Worm (Caenorhabditis elegans) whole organism, L1 larva: ENCODE data around the gene trap-4.

Source experiments
- C16A3.4 ChIP-seq: fragments of 150-350 bp; optimal IDR thresholded peaks from 2 replicates; lab custom pipeline; 2014; ENCODE audit warnings: missing biosample characterization, missing genetic modification characterization
- F16B12.6 ChIP-seq: fragments of 150-350 bp; optimal IDR thresholded peaks from 2 replicates; lab custom pipeline; 2014; ENCODE audit warnings: missing biosample characterization, missing genetic modification characterization
- aly-2 ChIP-seq: fragments of 150-350 bp; optimal IDR thresholded peaks from 2 replicates; lab custom pipeline; 2014; ENCODE audit warnings: missing biosample characterization, missing genetic modification characterization
- ama-1 ChIP-seq: fragments of 150-350 bp; optimal IDR thresholded peaks from 2 replicates; lab custom pipeline; 2014
- blmp-1 ChIP-seq: fragments of 150-350 bp; optimal IDR thresholded peaks from 2 replicates; lab custom pipeline; 2014; ENCODE audit warnings: missing biosample characterization, missing genetic modification characterization
- dpl-1 ChIP-seq, 3 experiments: fragments of 150-350 bp in 2 of 3; sonication (generic microtip) in 1 of 3; optimal IDR thresholded peaks; 2 replicates each; lab custom pipeline; 2014 to 2017; ENCODE audit warnings: missing biosample characterization in 3 of 3, missing genetic modification characterization in 3 of 3, missing genetic modification reagents in 3 of 3
- dsc-1 ChIP-seq: sonication (generic microtip); optimal IDR thresholded peaks from 2 replicates; lab custom pipeline; 2016; ENCODE audit warnings: mild to moderate bottlenecking, missing genetic modification characterization, missing compliant biosample characterization
- efl-1 ChIP-seq, 4 experiments: fragments of 150-350 bp; optimal IDR thresholded peaks in 3 of 4; peaks in 1 of 4; 1 replicate in 1 of 4; 2 replicates in 3 of 4; lab custom pipeline; 2014; ENCODE audit warnings: missing biosample characterization in 2 of 4, missing genetic modification characterization in 2 of 4, missing genetic modification reagents in 2 of 4
- egl-13 ChIP-seq: sonication (generic microtip); optimal IDR thresholded peaks from 2 replicates; lab custom pipeline; 2016; ENCODE audit warnings: missing genotype, missing genetic modification reagents, missing genetic modification characterization, missing compliant biosample characterization
- elt-3 ChIP-seq, 6 experiments: fragments of 150-350 bp in 1 of 6; sonication (generic microtip); optimal IDR thresholded peaks; 2 replicates each; lab custom pipeline; 2017 to 2018; ENCODE audit warnings: missing biosample characterization in 6 of 6, missing genetic modification characterization in 6 of 6, inconsistent platforms in 1 of 6
- fkh-4 ChIP-seq: sonication (generic microtip); optimal IDR thresholded peaks from 2 replicates; lab custom pipeline; 2016; ENCODE audit warnings: missing compliant biosample characterization, missing genetic modification characterization, borderline replicate concordance
- fkh-8 ChIP-seq: sonication (generic microtip); optimal IDR thresholded peaks from 2 replicates; lab custom pipeline; 2016; ENCODE audit warnings: mild to moderate bottlenecking, missing genetic modification characterization, missing compliant biosample characterization
- hpl-2 ChIP-seq: fragments of 150-350 bp; optimal IDR thresholded peaks from 2 replicates; lab custom pipeline; 2014; ENCODE audit warnings: missing biosample characterization, missing genetic modification reagents, missing genetic modification characterization
- irx-1 ChIP-seq: sonication (generic microtip); optimal IDR thresholded peaks from 2 replicates; lab custom pipeline; 2016; ENCODE audit warnings: missing genetic modification characterization, missing compliant biosample characterization
- jun-1 ChIP-seq: fragments of 150-350 bp; optimal IDR thresholded peaks from 2 replicates; lab custom pipeline; 2014; ENCODE audit warnings: missing biosample characterization, missing genetic modification reagents, missing genetic modification characterization
- lin-13 ChIP-seq: fragments of 150-350 bp; optimal IDR thresholded peaks from 2 replicates; lab custom pipeline; 2014; ENCODE audit warnings: missing biosample characterization, missing genetic modification reagents, missing genetic modification characterization
- lin-15B ChIP-seq: fragments of 150-350 bp; sonication (generic microtip); optimal IDR thresholded peaks from 3 replicates; lab custom pipeline; 2014; ENCODE audit warnings: missing biosample characterization, missing genetic modification characterization
- lin-35 ChIP-seq, 2 experiments: fragments of 150-350 bp; optimal IDR thresholded peaks; 2 replicates each; lab custom pipeline; 2014; ENCODE audit warnings: missing biosample characterization in 2 of 2, missing genetic modification characterization in 2 of 2, missing genetic modification reagents in 2 of 2
- lir-3 ChIP-seq: sonication (generic microtip); optimal IDR thresholded peaks from 2 replicates; lab custom pipeline; 2016; ENCODE audit warnings: mild to moderate bottlenecking, missing genetic modification characterization, moderate library complexity, missing compliant biosample characterization; ENCODE audit not compliant: poor library complexity
- lsy-2 ChIP-seq, 2 experiments: fragments of 150-350 bp; optimal IDR thresholded peaks; 2 replicates each; lab custom pipeline; 2014; ENCODE audit warnings: missing biosample characterization in 2 of 2, missing genetic modification characterization in 2 of 2
- mdl-1 ChIP-seq, 2 experiments: fragments of 150-350 bp; optimal IDR thresholded peaks; 2 replicates each; lab custom pipeline; 2014 to 2017; ENCODE audit warnings: missing biosample characterization in 2 of 2, missing genetic modification characterization in 2 of 2, inconsistent platforms in 1 of 2
- nhr-11 ChIP-seq: fragments of 150-350 bp; optimal IDR thresholded peaks from 2 replicates; lab custom pipeline; 2014; ENCODE audit warnings: missing biosample characterization, missing genetic modification characterization
- nhr-19 ChIP-seq: fragments of 200-800 bp; sonication (Bioruptor generic); conservative IDR thresholded peaks from 2 replicates; pipeline ENCODE4 v1.3.6; 2022; ENCODE audit warnings: missing genetic modification characterization, missing compliant biosample characterization
- nhr-28 ChIP-seq: fragments of 150-350 bp; optimal IDR thresholded peaks from 2 replicates; lab custom pipeline; 2014; ENCODE audit warnings: missing biosample characterization, missing genetic modification characterization
- nhr-47 ChIP-seq: sonication (generic microtip); optimal IDR thresholded peaks from 2 replicates; lab custom pipeline; 2016; ENCODE audit warnings: mild to moderate bottlenecking, missing genetic modification characterization, moderate library complexity, missing compliant biosample characterization
- nhr-76 ChIP-seq: sonication (generic microtip); optimal IDR thresholded peaks from 2 replicates; lab custom pipeline; 2017; ENCODE audit warnings: missing biosample characterization, missing genetic modification characterization
- nhr-77 ChIP-seq: fragments of 150-350 bp; optimal IDR thresholded peaks from 2 replicates; lab custom pipeline; 2014; ENCODE audit warnings: missing biosample characterization, missing genetic modification characterization
- nhr-84 ChIP-seq: sonication (generic microtip); optimal IDR thresholded peaks from 2 replicates; lab custom pipeline; 2017; ENCODE audit warnings: missing biosample characterization, missing genetic modification characterization
- nhr-85 ChIP-seq: sonication (generic microtip); peaks from one replicate; lab custom pipeline; 2016; ENCODE audit warnings: missing genetic modification characterization, inconsistent platforms, missing compliant biosample characterization
- nhr-90 ChIP-seq: sonication (generic microtip); optimal IDR thresholded peaks from 2 replicates; lab custom pipeline; 2016; ENCODE audit warnings: mild to moderate bottlenecking, missing genetic modification characterization, missing compliant biosample characterization; ENCODE audit not compliant: poor library complexity
- pax-3 ChIP-seq: fragments of 200-800 bp; sonication (Bioruptor generic); optimal IDR thresholded peaks from 2 replicates; lab custom pipeline; 2018; ENCODE audit warnings: mild to moderate bottlenecking, missing genetic modification characterization, moderate library complexity, missing compliant biosample characterization
- rnt-1 ChIP-seq: sonication (generic microtip); optimal IDR thresholded peaks from 2 replicates; lab custom pipeline; 2016; ENCODE audit warnings: mild to moderate bottlenecking, missing genetic modification characterization, moderate library complexity, missing compliant biosample characterization
- skn-1 ChIP-seq: fragments of 150-350 bp; optimal IDR thresholded peaks from 2 replicates; lab custom pipeline; 2014; ENCODE audit warnings: missing biosample characterization, missing genetic modification characterization
- sox-4 ChIP-seq: sonication (generic microtip); optimal IDR thresholded peaks from 2 replicates; lab custom pipeline; 2016; ENCODE audit warnings: missing genetic modification characterization, missing compliant biosample characterization
- tbx-2 ChIP-seq: sonication (generic microtip); optimal IDR thresholded peaks from 2 replicates; lab custom pipeline; 2016; ENCODE audit warnings: missing genetic modification characterization, missing compliant biosample characterization
- tlp-1 ChIP-seq: fragments of 150-350 bp; optimal IDR thresholded peaks from 2 replicates; lab custom pipeline; 2014; ENCODE audit warnings: missing biosample characterization, missing genetic modification characterization
- unc-86 ChIP-seq: sonication (generic microtip); optimal IDR thresholded peaks from 2 replicates; lab custom pipeline; 2016; ENCODE audit warnings: missing genetic modification characterization, missing compliant biosample characterization
- vab-15 ChIP-seq: sonication (generic microtip); optimal IDR thresholded peaks from 2 replicates; lab custom pipeline; 2017; ENCODE audit warnings: missing genotype, mild to moderate bottlenecking, missing genetic modification characterization, missing compliant biosample characterization
- xbp-1 ChIP-seq: sonication (generic microtip); optimal IDR thresholded peaks from 2 replicates; lab custom pipeline; 2016; ENCODE audit warnings: missing genetic modification characterization, missing compliant biosample characterization
- zag-1 ChIP-seq: fragments of 150-350 bp; optimal IDR thresholded peaks from 2 replicates; lab custom pipeline; 2014; ENCODE audit warnings: missing biosample characterization, missing genetic modification characterization
- zip-4 ChIP-seq: fragments of 200-800 bp; sonication (Bioruptor generic); optimal IDR thresholded peaks from 2 replicates; lab custom pipeline; 2018; ENCODE audit warnings: mild to moderate bottlenecking, missing genetic modification characterization, moderate library complexity, missing compliant biosample characterization
- ztf-11 ChIP-seq, 2 experiments: sonication (generic microtip); optimal IDR thresholded peaks; 2 replicates each; lab custom pipeline; 2016 to 2017; ENCODE audit warnings: missing genetic modification characterization in 2 of 2, missing biosample characterization in 1 of 2, missing compliant biosample characterization in 1 of 2
- ztf-4 ChIP-seq: fragments of 150-350 bp; optimal IDR thresholded peaks from 2 replicates; lab custom pipeline; 2014; ENCODE audit warnings: missing biosample characterization, missing genetic modification characterization

The trap-4 gene

DNA sequence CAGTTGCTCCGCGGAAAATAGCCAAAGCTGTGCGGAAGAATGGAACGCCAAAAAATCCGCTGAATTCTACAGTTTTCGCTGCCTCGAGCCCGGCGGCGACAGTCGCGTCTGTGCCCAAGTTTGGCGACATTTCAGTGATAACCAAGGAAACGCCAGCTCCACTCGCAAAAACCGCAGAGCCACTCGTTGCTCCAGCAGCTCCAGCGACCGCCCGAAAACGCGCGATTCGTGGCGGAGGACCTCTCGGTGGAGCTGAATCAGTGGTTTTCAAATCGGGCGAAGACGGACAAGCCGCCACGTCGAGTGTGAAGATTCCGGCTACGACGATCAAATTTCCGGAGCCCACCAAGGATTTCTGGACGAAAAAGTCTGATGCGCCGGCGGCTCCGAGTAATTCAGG, 4.3 kb upstream of the trap-4 start:
- TF ChIP-seq pax-3 (tag; lab: Kevin White, UChicago) (no peak), nhr-76 (tag; lab: Kevin White, UChicago) (no peak), vab-15 (tag; lab: Kevin White, UChicago) (no peak), unc-86 (tag; lab: Kevin White, UChicago) (no peak), sox-4 (tag; lab: Kevin White, UChicago) (no peak), tbx-2 (no peak), xbp-1 (tag; lab: Kevin White, UChicago) (no peak), ztf-11 (tag; optimal IDR thresholded peaks at IDR 0.05; lab: Kevin White, UChicago) (no peak)

DNA sequence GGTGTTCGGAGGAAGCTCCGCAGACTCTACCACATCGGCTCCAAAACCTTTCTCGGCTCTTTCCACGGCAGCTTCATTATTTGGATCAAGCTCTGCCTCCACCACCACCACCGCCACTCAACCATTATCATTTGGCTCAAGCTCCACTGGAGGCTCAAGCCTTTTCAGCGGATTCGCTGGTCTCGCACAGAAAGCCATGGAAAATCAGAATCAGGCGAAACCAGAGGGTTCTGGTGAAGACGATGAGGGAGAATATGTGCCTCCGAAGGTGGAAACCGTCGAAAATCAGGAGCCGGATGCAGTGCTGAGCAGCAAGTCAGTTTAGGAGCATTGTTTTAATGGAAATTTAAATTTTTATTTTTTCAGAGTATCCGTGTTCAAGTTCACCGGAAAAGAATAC, 3.4 kb upstream of the trap-4 start:
- TF ChIP-seq lin-15B (no peak), nhr-19 (GFP tag; lab: Robert Waterston, UW) (no peak), ztf-4 (tag; lab: Kevin White, UChicago) (no peak), skn-1 (tag; lab: Kevin White, UChicago) (no peak)

DNA sequence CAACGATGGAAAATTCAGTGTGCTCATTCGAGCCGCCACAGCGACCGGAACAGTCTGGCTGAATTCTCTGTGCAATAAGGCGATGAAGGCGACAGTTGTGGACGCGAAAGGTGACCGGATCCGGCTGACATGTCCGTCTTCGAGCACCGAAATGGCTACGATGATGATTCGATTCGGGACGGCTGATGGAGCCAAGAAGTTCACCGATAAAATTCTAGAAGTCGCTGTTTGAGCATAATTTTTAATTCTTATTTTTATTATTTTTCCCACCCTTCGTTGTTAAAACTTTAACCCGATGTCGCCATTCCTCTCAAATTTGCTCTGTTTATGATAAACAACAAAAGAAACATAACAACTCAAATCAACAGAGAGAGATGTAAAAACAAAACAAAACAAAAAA, 3.0 kb upstream of the trap-4 start:
- no peak for TF ChIP-seq C16A3.4 (tag; lab: Kevin White, UChicago)
- TF ChIP-seq sox-4 (tag; lab: Kevin White, UChicago), result no peak
- no peak for TF ChIP-seq xbp-1 (tag; lab: Kevin White, UChicago)
- TF ChIP-seq blmp-1, result no peak
- TF ChIP-seq hpl-2 (GFP tag; lab: Kevin White, UChicago), result no peak
- TF ChIP-seq fkh-8, result no peak
- no peak for TF ChIP-seq lir-3 (tag; lab: Kevin White, UChicago)
- TF ChIP-seq jun-1 (tag; lab: Kevin White, UChicago), result no peak
- no peak for TF ChIP-seq dpl-1 (GFP tag; optimal IDR thresholded peaks at IDR 0.05; lab: Kevin White, UChicago)
- TF ChIP-seq dsc-1, result no peak
- no peak for TF ChIP-seq unc-86 (tag; lab: Kevin White, UChicago)
- TF ChIP-seq tlp-1, result no peak
- no peak for TF ChIP-seq F16B12.6 (tag; lab: Kevin White, UChicago)
- TF ChIP-seq nhr-28 (tag; lab: Kevin White, UChicago), result no peak
- no peak for TF ChIP-seq mdl-1 (tag; optimal IDR thresholded peaks at IDR 0.05; lab: Kevin White, UChicago)

DNA sequence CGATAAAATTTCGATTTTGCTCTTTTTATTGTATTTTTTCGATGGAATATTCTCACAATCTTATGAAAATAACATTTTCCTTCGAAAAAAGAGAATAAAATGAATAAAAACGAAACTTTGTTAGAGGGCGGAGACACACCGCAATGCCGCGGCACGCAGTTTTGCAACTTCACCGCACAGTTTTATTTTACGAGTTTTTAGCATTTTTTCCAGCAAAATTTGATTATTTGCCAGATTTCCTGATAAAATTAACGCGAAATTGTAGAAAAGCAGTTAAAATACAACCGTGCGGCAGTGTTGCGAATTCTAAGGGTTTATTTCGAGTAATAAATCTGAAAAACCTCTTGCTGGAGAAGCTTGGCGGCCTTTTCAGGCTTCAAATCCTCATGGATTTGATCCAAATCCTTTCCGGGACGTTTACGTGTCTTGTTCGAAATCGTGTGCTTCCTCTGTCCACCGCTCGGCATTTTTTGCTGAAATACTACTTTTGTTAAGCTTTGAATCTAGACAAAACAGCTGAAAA, 2.2 kb upstream of the trap-4 start, which contains the start of gene znf-593:
Gene znf-593, minus strand, starts transcription at position 473 of the 523 bp plus-strand sequence.
- TF ChIP-seq egl-13 (no peak), nhr-90 (peak; percentile 23), irx-1 (tag; lab: Kevin White, UChicago) (peak; percentile 2), efl-1 (optimal IDR thresholded peaks at IDR 0.05; lab: Kevin White, UChicago) (no peak), efl-1 (GFP tag; optimal IDR thresholded peaks at IDR 0.05 in 1 of 2; lab: Kevin White, UChicago) (peak in 1 of 2 experiments; percentile 90), nhr-84 (tag; lab: Kevin White, UChicago) (no peak), dpl-1 (GFP tag; optimal IDR thresholded peaks at IDR 0.05; lab: Kevin White, UChicago) (peak in 1 of 3 experiments; percentile 0), nhr-85 (tag; lab: Kevin White, UChicago) (peak; percentile 50), rnt-1 (tag; lab: Kevin White, UChicago) (peak; percentile 9)
- TF ChIP-seq, all 84 proteins: peak for 6

DNA sequence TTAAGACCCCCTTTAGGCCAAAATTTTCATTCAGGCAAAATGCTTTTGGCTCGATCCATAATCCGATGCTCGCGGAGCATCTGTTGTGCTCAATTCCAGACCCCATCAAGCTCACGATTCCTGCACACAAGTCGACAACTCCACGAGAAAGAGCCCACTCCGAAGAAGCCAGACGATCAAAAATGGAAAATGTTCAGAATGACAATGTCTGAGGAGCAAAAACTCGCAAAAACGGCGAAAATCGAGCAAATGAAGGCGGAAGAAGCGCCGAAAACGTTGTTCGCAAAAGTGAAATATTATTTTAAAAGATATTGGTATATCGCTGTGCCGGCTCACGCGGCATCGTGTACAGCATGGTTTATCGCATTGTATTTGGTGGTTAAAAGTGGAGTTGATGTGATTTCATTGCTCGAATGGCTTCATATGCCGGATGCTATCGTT, 1.1 kb downstream of the trap-4 start, which contains the start of gene Y56A3A.22:
Gene Y56A3A.22, plus strand, starts transcription at position 35 of the 441 bp plus-strand sequence.
- TF ChIP-seq ztf-4 (tag; lab: Kevin White, UChicago) (peak; percentile 80), lin-35 (GFP tag; optimal IDR thresholded peaks at IDR 0.05; lab: Kevin White, UChicago) (peak in 1 of 2 experiments; percentile 29), nhr-47 (tag; lab: Kevin White, UChicago) (peak; percentile 40), sox-4 (tag; lab: Kevin White, UChicago) (no peak), efl-1 (optimal IDR thresholded peaks at IDR 0.05; lab: Kevin White, UChicago) (peak; percentile 7 to 18), efl-1 (GFP tag; optimal IDR thresholded peaks at IDR 0.05 in 1 of 2; lab: Kevin White, UChicago) (peak in 1 of 2 experiments; percentile 91), nhr-28 (tag; lab: Kevin White, UChicago) (no peak), nhr-90 (peak; percentile 57), aly-2 (peak; percentile 70), nhr-77 (tag; lab: Kevin White, UChicago) (no peak), ama-1 (lab: Kevin White, UChicago) (peak; percentile 86), pax-3 (tag; lab: Kevin White, UChicago) (peak; percentile 33), fkh-4 (tag; lab: Kevin White, UChicago) (no peak), vab-15 (tag; lab: Kevin White, UChicago) (no peak), zip-4 (GFP tag; lab: Kevin White, UChicago) (peak; percentile 27), lin-13 (no peak), elt-3 (tag; optimal IDR thresholded peaks at IDR 0.05; lab: Kevin White, UChicago) (no peak), tbx-2 (peak; percentile 7), nhr-11 (tag; lab: Kevin White, UChicago) (no peak), dsc-1 (no peak), zag-1 (tag; lab: Kevin White, UChicago) (no peak), lsy-2 (tag; optimal IDR thresholded peaks at IDR 0.05; lab: Kevin White, UChicago) (peak in 1 of 2 experiments; percentile 7)
